Worm (Caenorhabditis elegans) whole organism, L3 larva: ENCODE data around the gene T16A1.5.

ENCODE experiments used
- R02D3.7 ChIP-seq: fragments of 150-350 bp; optimal IDR thresholded peaks from 2 replicates; lab custom pipeline; 2014; ENCODE audit warnings: missing biosample characterization, missing genetic modification characterization
- ama-1 ChIP-seq: fragments of 150-350 bp; optimal IDR thresholded peaks from 2 replicates; lab custom pipeline; 2018
- ceh-82 ChIP-seq: fragments of 150-350 bp; optimal IDR thresholded peaks from 2 replicates; lab custom pipeline; 2014; ENCODE audit warnings: missing biosample characterization, missing genetic modification characterization
- elt-2 ChIP-seq: sonication (generic microtip); optimal IDR thresholded peaks from 2 replicates; lab custom pipeline; 2016; ENCODE audit warnings: missing genetic modification reagents, mild to moderate bottlenecking, missing genetic modification characterization, missing compliant biosample characterization
- elt-3 ChIP-seq, 3 experiments: fragments of 150-350 bp in 1 of 3; sonication (generic microtip) in 2 of 3; optimal IDR thresholded peaks; 2 replicates in 2 of 3; 4 replicates in 1 of 3; lab custom pipeline; 2014 to 2017; ENCODE audit warnings: missing biosample characterization in 3 of 3, missing genetic modification characterization in 3 of 3
- fkh-10 ChIP-seq: sonication (generic microtip); optimal IDR thresholded peaks from 2 replicates; lab custom pipeline; 2017; ENCODE audit warnings: missing biosample characterization, missing genetic modification reagents, missing genetic modification characterization
- fos-1 ChIP-seq: fragments of 150-350 bp; optimal IDR thresholded peaks from 2 replicates; lab custom pipeline; 2014; ENCODE audit warnings: missing biosample characterization, missing genetic modification characterization
- nhr-77 ChIP-seq: fragments of 150-350 bp; optimal IDR thresholded peaks from 2 replicates; lab custom pipeline; 2014; ENCODE audit warnings: missing biosample characterization, missing genetic modification characterization
- pqm-1 ChIP-seq: fragments of 150-350 bp; optimal IDR thresholded peaks from 2 replicates; lab custom pipeline; 2017; ENCODE audit warnings: missing biosample characterization, missing genetic modification characterization, inconsistent platforms
- snpc-4 ChIP-seq: fragments of 150-350 bp; optimal IDR thresholded peaks from 2 replicates; lab custom pipeline; 2014; ENCODE audit warnings: missing biosample characterization, missing genetic modification characterization

- no peak for TF ChIP-seq pqm-1 (tag; lab: Kevin White, UChicago)
- no peak for TF ChIP-seq ama-1 (lab: Kevin White, UChicago)
- no peak for TF ChIP-seq elt-2 (tag; lab: Kevin White, UChicago)
- no peak for TF ChIP-seq elt-3 (tag; optimal IDR thresholded peaks at IDR 0.05; lab: Kevin White, UChicago)
- TF ChIP-seq fos-1 (tag; lab: Kevin White, UChicago), result no peak
- no peak for TF ChIP-seq fkh-10
- no peak for TF ChIP-seq snpc-4 (tag; lab: Kevin White, UChicago)
- no peak for TF ChIP-seq R02D3.7 (tag; lab: Kevin White, UChicago)
- TF ChIP-seq nhr-77 (tag; lab: Kevin White, UChicago), result no peak
- TF ChIP-seq ceh-82, result no peak
Measured at ce11 chrII:2116794-2117193, 33.2 kb upstream of the T16A1.5 start, which contains the start of gene srh-195.
